Fruit fly (Drosophila melanogaster) whole organism: ENCODE data around the gene Ythdf.

Experiments used
- CG8478 ChIP-seq: fragments of >200 bp; optimal IDR thresholded peaks from 2 replicates; lab custom pipeline; 2018; ENCODE audit warnings: inconsistent platforms
- EcR ChIP-seq, 2 experiments: fragments of >200 bp; optimal IDR thresholded peaks; 2 replicates each; lab custom pipeline; 2017; ENCODE audit warnings: missing biosample characterization in 2 of 2, missing genetic modification characterization in 2 of 2, missing genetic modification reagents in 2 of 2
- pan ChIP-seq: fragments of >200 bp; optimal IDR thresholded peaks from 2 replicates; lab custom pipeline; 2017
- usp ChIP-seq: fragments of >200 bp; optimal IDR thresholded peaks from 2 replicates; lab custom pipeline; 2017; ENCODE audit warnings: missing biosample characterization, missing genetic modification characterization, mixed read lengths

- TF ChIP-seq CG8478 (lab: Kevin White, UChicago) (no peak), pan (lab: Kevin White, UChicago) (no peak), EcR (GFP tag; optimal IDR thresholded peaks at IDR 0.05; lab: Kevin White, UChicago) (no peak), usp (GFP tag; lab: Kevin White, UChicago) (no peak)
These were observed 39.6 kb upstream of the Ythdf start for dm6 chr3R:25078665-25079064.
